Worm (Caenorhabditis elegans) whole organism, L1 larva: ENCODE data around the gene sre-7.

ENCODE experiments used
- alr-1 ChIP-seq: fragments of 200-800 bp; sonication (Bioruptor generic); optimal IDR thresholded peaks from 2 replicates; lab custom pipeline; 2018; ENCODE audit warnings: borderline replicate concordance, mild to moderate bottlenecking, missing genetic modification characterization, missing compliant biosample characterization
- ceh-82 ChIP-seq, 3 experiments: fragments of 150-350 bp in 1 of 3; sonication (generic microtip) in 2 of 3; optimal IDR thresholded peaks; 2 replicates each; lab custom pipeline; 2014 to 2017; ENCODE audit warnings: missing biosample characterization in 3 of 3, missing genetic modification characterization in 3 of 3
- egl-27 ChIP-seq, 2 experiments: fragments of 150-350 bp in 1 of 2; sonication (generic microtip); optimal IDR thresholded peaks; 3 replicates each; lab custom pipeline; 2017 to 2018; ENCODE audit warnings: missing biosample characterization in 2 of 2, missing genetic modification characterization in 2 of 2, missing genetic modification reagents in 2 of 2
- elt-2 ChIP-seq: sonication (generic microtip); optimal IDR thresholded peaks from 2 replicates; lab custom pipeline; 2016; ENCODE audit warnings: missing genetic modification characterization, mild to moderate bottlenecking, inconsistent platforms, missing compliant biosample characterization, missing genetic modification reagents
- fkh-8 ChIP-seq: sonication (generic microtip); optimal IDR thresholded peaks from 2 replicates; lab custom pipeline; 2016; ENCODE audit warnings: mild to moderate bottlenecking, missing genetic modification characterization, missing compliant biosample characterization
- fos-1 ChIP-seq: fragments of 150-350 bp; optimal IDR thresholded peaks from 2 replicates; lab custom pipeline; 2014; ENCODE audit warnings: missing biosample characterization, missing genetic modification characterization
- lin-15B ChIP-seq: fragments of 150-350 bp; sonication (generic microtip); optimal IDR thresholded peaks from 3 replicates; lab custom pipeline; 2014; ENCODE audit warnings: missing biosample characterization, missing genetic modification characterization
- lin-35 ChIP-seq, 2 experiments: fragments of 150-350 bp; optimal IDR thresholded peaks; 2 replicates each; lab custom pipeline; 2014; ENCODE audit warnings: missing biosample characterization in 2 of 2, missing genetic modification characterization in 2 of 2, missing genetic modification reagents in 2 of 2
- nhr-237 ChIP-seq: fragments of 150-350 bp; optimal IDR thresholded peaks from 2 replicates; lab custom pipeline; 2014; ENCODE audit warnings: missing biosample characterization, missing genetic modification characterization
- nhr-47 ChIP-seq: sonication (generic microtip); optimal IDR thresholded peaks from 2 replicates; lab custom pipeline; 2016; ENCODE audit warnings: mild to moderate bottlenecking, missing genetic modification characterization, moderate library complexity, missing compliant biosample characterization
- nhr-76 ChIP-seq: sonication (generic microtip); optimal IDR thresholded peaks from 2 replicates; lab custom pipeline; 2017; ENCODE audit warnings: missing biosample characterization, missing genetic modification characterization
- rnt-1 ChIP-seq: sonication (generic microtip); optimal IDR thresholded peaks from 2 replicates; lab custom pipeline; 2016; ENCODE audit warnings: mild to moderate bottlenecking, missing genetic modification characterization, moderate library complexity, missing compliant biosample characterization
- unc-62 ChIP-seq: fragments of 150-350 bp; optimal IDR thresholded peaks from 2 replicates; lab custom pipeline; 2014; ENCODE audit warnings: missing biosample characterization, missing genetic modification reagents, missing genetic modification characterization
- ztf-4 ChIP-seq: fragments of 150-350 bp; optimal IDR thresholded peaks from 2 replicates; lab custom pipeline; 2014; ENCODE audit warnings: missing biosample characterization, missing genetic modification characterization

DNA sequence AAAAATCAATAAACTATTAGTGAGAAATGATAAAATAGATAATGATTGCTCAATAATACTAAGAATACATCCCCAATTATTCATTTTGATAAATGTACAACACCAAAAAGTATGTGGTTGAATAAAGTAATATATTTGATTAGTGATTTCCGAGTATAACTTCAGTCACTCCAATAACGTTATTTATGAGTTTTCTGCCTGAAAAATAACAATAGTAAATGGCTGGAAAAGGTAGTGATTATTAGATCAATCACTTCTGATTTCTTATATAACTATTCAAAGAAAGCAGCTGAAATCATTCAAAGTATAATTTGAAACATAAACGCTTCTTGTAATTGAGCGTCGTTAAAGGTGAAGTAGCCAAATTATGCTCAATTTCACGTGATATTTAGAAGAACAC lies 33.3 kb upstream of the sre-7 start, which contains the start of gene str-230:
- TF ChIP-seq nhr-47 (tag; lab: Kevin White, UChicago), result peak; percentile 30
- no peak for TF ChIP-seq unc-62 (GFP tag; lab: Kevin White, UChicago)
- TF ChIP-seq lin-35 (GFP tag; optimal IDR thresholded peaks at IDR 0.05; lab: Kevin White, UChicago), result no peak
- no peak for TF ChIP-seq nhr-237 (tag; lab: Kevin White, UChicago)
- TF ChIP-seq ceh-82 (tag; optimal IDR thresholded peaks at IDR 0.05; lab: Kevin White, UChicago), result no peak
- no peak for TF ChIP-seq egl-27 (tag; optimal IDR thresholded peaks at IDR 0.05; lab: Kevin White, UChicago)
- TF ChIP-seq fkh-8 (tag; lab: Kevin White, UChicago), result no peak
- no peak for TF ChIP-seq alr-1 (tag; lab: Kevin White, UChicago)
- TF ChIP-seq elt-2, result no peak
- TF ChIP-seq rnt-1, result no peak
- TF ChIP-seq nhr-76 (tag; lab: Kevin White, UChicago), result no peak
- TF ChIP-seq lin-15B (tag; lab: Kevin White, UChicago), result no peak
- TF ChIP-seq ztf-4 (tag; lab: Kevin White, UChicago), result no peak
- no peak for TF ChIP-seq fos-1
